Fruit fly (Drosophila melanogaster): ENCODE data around the gene CG15020.
A peak's percentile ranks its signal among the peaks of the same experiment; 100 is the strongest.

dm6 chr3L:4415326-4416274, 5.9 kb upstream of the CG15020 start:
- TF ChIP-seq CG8478 (optimal IDR thresholded peaks at IDR 0.05) (no peak), EcR (GFP tag; optimal IDR thresholded peaks at IDR 0.05) (peak in 1 of 2 experiments; percentile 36), usp (GFP tag; optimal IDR thresholded peaks at IDR 0.05) (no peak), psq (optimal IDR thresholded peaks at IDR 0.05) (no peak)
